Worm (Caenorhabditis elegans) whole organism, L3 larva: Measurements from ENCODE around the gene K09F6.3.
"Not testable (repeated sequence)": the region's sequence is repeated elsewhere in the genome, so short reads cannot be mapped to it uniquely, and the experiment has no call there.

Source experiments
- aly-2 ChIP-seq: fragments of 150-350 bp; optimal IDR thresholded peaks from 2 replicates; lab custom pipeline; 2014; ENCODE audit warnings: missing biosample characterization, missing genetic modification characterization
- ceh-16 ChIP-seq: sonication (generic microtip); optimal IDR thresholded peaks from 2 replicates; lab custom pipeline; 2017; ENCODE audit warnings: missing biosample characterization, missing genetic modification characterization
- ceh-82 ChIP-seq: fragments of 150-350 bp; optimal IDR thresholded peaks from 2 replicates; lab custom pipeline; 2014; ENCODE audit warnings: missing biosample characterization, missing genetic modification characterization
- egl-5 ChIP-seq: fragments of 150-350 bp; optimal IDR thresholded peaks from 2 replicates; lab custom pipeline; 2017; ENCODE audit warnings: missing biosample characterization, missing genetic modification reagents, missing genetic modification characterization, inconsistent platforms
- elt-1 ChIP-seq: fragments of 150-350 bp; optimal IDR thresholded peaks from 2 replicates; lab custom pipeline; 2014; ENCODE audit warnings: missing biosample characterization, missing genetic modification characterization
- elt-2 ChIP-seq: sonication (generic microtip); optimal IDR thresholded peaks from 2 replicates; lab custom pipeline; 2016; ENCODE audit warnings: missing genetic modification reagents, mild to moderate bottlenecking, missing genetic modification characterization, missing compliant biosample characterization
- elt-3 ChIP-seq, 3 experiments: fragments of 150-350 bp in 1 of 3; sonication (generic microtip) in 2 of 3; optimal IDR thresholded peaks; 2 replicates in 2 of 3; 4 replicates in 1 of 3; lab custom pipeline; 2014 to 2017; ENCODE audit warnings: missing biosample characterization in 3 of 3, missing genetic modification characterization in 3 of 3
- eor-1 ChIP-seq, 2 experiments: fragments of 150-350 bp; optimal IDR thresholded peaks; 2 replicates each; lab custom pipeline; 2014 to 2018; ENCODE audit warnings: missing biosample characterization in 2 of 2, missing genetic modification characterization in 2 of 2
- hmg-11 ChIP-seq: sonication (generic microtip); optimal IDR thresholded peaks from 2 replicates; lab custom pipeline; 2016; ENCODE audit warnings: missing genetic modification characterization, missing compliant biosample characterization
- jun-1 ChIP-seq: fragments of 150-350 bp; optimal IDR thresholded peaks from 2 replicates; lab custom pipeline; 2014; ENCODE audit warnings: missing biosample characterization, missing genetic modification reagents, missing genetic modification characterization
- lin-15B ChIP-seq: fragments of 150-350 bp; optimal IDR thresholded peaks from 2 replicates; lab custom pipeline; 2014; ENCODE audit warnings: missing biosample characterization, missing genetic modification characterization
- lin-39 ChIP-seq: fragments of 150-350 bp; optimal IDR thresholded peaks from 2 replicates; lab custom pipeline; 2018; ENCODE audit warnings: missing biosample characterization, missing genetic modification reagents, missing genetic modification characterization
- lsy-12 ChIP-seq: sonication (generic microtip); optimal IDR thresholded peaks from 2 replicates; lab custom pipeline; 2016; ENCODE audit warnings: mild to moderate bottlenecking, missing genetic modification characterization, missing compliant biosample characterization
- mdl-1 ChIP-seq: fragments of 150-350 bp; optimal IDR thresholded peaks from 2 replicates; lab custom pipeline; 2014; ENCODE audit warnings: missing biosample characterization, missing genetic modification characterization
- mml-1 ChIP-seq: fragments of 150-350 bp; sonication (generic microtip); optimal IDR thresholded peaks from 3 replicates; lab custom pipeline; 2014; ENCODE audit warnings: missing biosample characterization, missing genetic modification characterization
- nhr-11 ChIP-seq: fragments of 150-350 bp; optimal IDR thresholded peaks from 2 replicates; lab custom pipeline; 2014; ENCODE audit warnings: missing biosample characterization, missing genetic modification characterization
- nhr-23 ChIP-seq: fragments of 150-350 bp; optimal IDR thresholded peaks from 2 replicates; lab custom pipeline; 2014; ENCODE audit warnings: missing biosample characterization, missing genetic modification reagents, missing genetic modification characterization
- nhr-237 ChIP-seq: fragments of 150-350 bp; optimal IDR thresholded peaks from 2 replicates; lab custom pipeline; 2014; ENCODE audit warnings: missing biosample characterization, missing genetic modification characterization
- nhr-25 ChIP-seq: sonication (generic microtip); optimal IDR thresholded peaks from 2 replicates; lab custom pipeline; 2017; ENCODE audit warnings: missing biosample characterization, missing genetic modification characterization
- nhr-28 ChIP-seq: fragments of 150-350 bp; optimal IDR thresholded peaks from 2 replicates; lab custom pipeline; 2014; ENCODE audit warnings: missing biosample characterization, missing genetic modification characterization
- nhr-76 ChIP-seq: fragments of 150-350 bp; sonication (generic microtip); optimal IDR thresholded peaks from 5 replicates; lab custom pipeline; 2014; ENCODE audit warnings: missing biosample characterization, missing genetic modification characterization
- nhr-77 ChIP-seq: fragments of 150-350 bp; optimal IDR thresholded peaks from 2 replicates; lab custom pipeline; 2014; ENCODE audit warnings: missing biosample characterization, missing genetic modification characterization
- pqm-1 ChIP-seq: fragments of 150-350 bp; optimal IDR thresholded peaks from 2 replicates; lab custom pipeline; 2017; ENCODE audit warnings: missing biosample characterization, missing genetic modification characterization, inconsistent platforms
- sea-2 ChIP-seq: fragments of 150-350 bp; sonication (generic microtip); optimal IDR thresholded peaks from 4 replicates; lab custom pipeline; 2014; ENCODE audit warnings: missing biosample characterization, missing genetic modification reagents, missing genetic modification characterization
- skn-1 ChIP-seq: fragments of 150-350 bp; optimal IDR thresholded peaks from 2 replicates; lab custom pipeline; 2014; ENCODE audit warnings: missing biosample characterization, missing genetic modification characterization
- snpc-4 ChIP-seq: fragments of 150-350 bp; optimal IDR thresholded peaks from 2 replicates; lab custom pipeline; 2014; ENCODE audit warnings: missing biosample characterization, missing genetic modification characterization
- tbx-2 ChIP-seq: sonication (generic microtip); optimal IDR thresholded peaks from 2 replicates; lab custom pipeline; 2016; ENCODE audit warnings: mild to moderate bottlenecking, missing genetic modification characterization, missing compliant biosample characterization
- unc-62 ChIP-seq: fragments of 150-350 bp; sonication (generic microtip); optimal IDR thresholded peaks from 4 replicates; lab custom pipeline; 2014; ENCODE audit warnings: missing biosample characterization, missing genetic modification reagents, missing genetic modification characterization
- ztf-4 ChIP-seq: fragments of 150-350 bp; optimal IDR thresholded peaks from 2 replicates; lab custom pipeline; 2014; ENCODE audit warnings: missing biosample characterization, missing genetic modification characterization

The K09F6.3 gene

ce11 chrII:2282599-2282998, 27.6 kb downstream of the K09F6.3 start, which contains the start of gene K09F6.9:
Gene K09F6.9 (minus strand): TSS chrII:2282699.
- not testable (repeated sequence) for TF ChIP-seq ceh-16 (tag; lab: Kevin White, UChicago); lin-15B (tag; lab: Kevin White, UChicago); nhr-23

- TF ChIP-seq nhr-28 (tag; lab: Kevin White, UChicago): no peak
- no peak for TF ChIP-seq aly-2 (tag; lab: Kevin White, UChicago)
- TF ChIP-seq, all 47 proteins: peak for 0
Measured at ce11 chrII:2284703-2285102, 29.7 kb downstream of the K09F6.3 start.

- TF ChIP-seq lin-39 (tag; lab: Kevin White, UChicago) (peak; percentile 33), elt-1 (tag; lab: Kevin White, UChicago) (no peak)
Measured at ce11 chrII:2288798-2289197, 33.8 kb downstream of the K09F6.3 start, which contains the start of the genes K09F6.10 and K09F6.13. Gene K09F6.10 (minus strand): TSS chrII:2288883. Gene K09F6.13 (plus strand): TSS chrII:2289114.

- TF ChIP-seq tbx-2 (tag; lab: Kevin White, UChicago) (no peak), sea-2 (no peak), nhr-237 (tag; lab: Kevin White, UChicago) (no peak), mdl-1 (tag; lab: Kevin White, UChicago) (no peak), nhr-11 (no peak), unc-62 (peak; percentile 11), lin-39 (tag; lab: Kevin White, UChicago) (peak; percentile 54), jun-1 (tag; lab: Kevin White, UChicago) (no peak), elt-1 (tag; lab: Kevin White, UChicago) (no peak), ceh-82 (tag; lab: Kevin White, UChicago) (peak; percentile 24), snpc-4 (no peak), lsy-12 (no peak), egl-5 (tag; lab: Kevin White, UChicago) (no peak), elt-3 (tag; optimal IDR thresholded peaks at IDR 0.05; lab: Kevin White, UChicago) (no peak), hmg-11 (no peak), nhr-77 (no peak), eor-1 (tag; optimal IDR thresholded peaks at IDR 0.05; lab: Kevin White, UChicago) (no peak), ztf-4 (tag; lab: Kevin White, UChicago) (no peak)
- TF ChIP-seq, all 47 proteins: peak for 3
Measured at ce11 chrII:2289441-2289840, 34.5 kb downstream of the K09F6.3 start.

- TF ChIP-seq skn-1 (tag; lab: Kevin White, UChicago): no peak
- no peak for TF ChIP-seq aly-2 (tag; lab: Kevin White, UChicago)
- no peak for TF ChIP-seq ceh-16 (tag; lab: Kevin White, UChicago)
- TF ChIP-seq nhr-25 (tag; lab: Kevin White, UChicago): no peak
- no peak for TF ChIP-seq lin-15B (tag; lab: Kevin White, UChicago)
- TF ChIP-seq nhr-76 (tag; lab: Kevin White, UChicago): no peak
- no peak for TF ChIP-seq snpc-4
- TF ChIP-seq jun-1 (tag; lab: Kevin White, UChicago): no peak
- no peak for TF ChIP-seq mml-1 (tag; lab: Kevin White, UChicago)
- TF ChIP-seq ceh-82 (tag; lab: Kevin White, UChicago): no peak
Measured at ce11 chrII:2292027-2292426, 37.1 kb downstream of the K09F6.3 start, which contains the start of gene K09F6.7. Gene K09F6.7 (minus strand): TSS chrII:2292127.

- peak; percentile 46 for TF ChIP-seq elt-2
- no peak for TF ChIP-seq jun-1 (tag; lab: Kevin White, UChicago)
- no peak for TF ChIP-seq lin-15B (tag; lab: Kevin White, UChicago)
- TF ChIP-seq pqm-1 (tag; lab: Kevin White, UChicago): peak; percentile 1
- TF ChIP-seq, all 47 proteins: peak for 2
Measured at ce11 chrII:2292549-2292948, 37.6 kb downstream of the K09F6.3 start.

ce11 chrII:2295817-2296315, 40.9 kb downstream of the K09F6.3 start, which contains the start of gene fbxc-25:
Gene fbxc-25 (minus strand): TSS chrII:2296265.
- TF ChIP-seq lsy-12 (no peak), elt-1 (tag; lab: Kevin White, UChicago) (no peak)
